Worm (Caenorhabditis elegans) whole organism, L4 larva: Measurements from ENCODE around the gene dif-1.

Experiments
- F49E8.2 ChIP-seq: sonication (generic microtip); optimal IDR thresholded peaks from 2 replicates; lab custom pipeline; 2016; ENCODE audit warnings: missing compliant biosample characterization, mild to moderate bottlenecking, missing genetic modification characterization, borderline replicate concordance
- mep-1 ChIP-seq: fragments of 150-350 bp; sonication (generic microtip); optimal IDR thresholded peaks from 3 replicates; lab custom pipeline; 2014; ENCODE audit warnings: missing biosample characterization, missing genetic modification characterization

DNA sequence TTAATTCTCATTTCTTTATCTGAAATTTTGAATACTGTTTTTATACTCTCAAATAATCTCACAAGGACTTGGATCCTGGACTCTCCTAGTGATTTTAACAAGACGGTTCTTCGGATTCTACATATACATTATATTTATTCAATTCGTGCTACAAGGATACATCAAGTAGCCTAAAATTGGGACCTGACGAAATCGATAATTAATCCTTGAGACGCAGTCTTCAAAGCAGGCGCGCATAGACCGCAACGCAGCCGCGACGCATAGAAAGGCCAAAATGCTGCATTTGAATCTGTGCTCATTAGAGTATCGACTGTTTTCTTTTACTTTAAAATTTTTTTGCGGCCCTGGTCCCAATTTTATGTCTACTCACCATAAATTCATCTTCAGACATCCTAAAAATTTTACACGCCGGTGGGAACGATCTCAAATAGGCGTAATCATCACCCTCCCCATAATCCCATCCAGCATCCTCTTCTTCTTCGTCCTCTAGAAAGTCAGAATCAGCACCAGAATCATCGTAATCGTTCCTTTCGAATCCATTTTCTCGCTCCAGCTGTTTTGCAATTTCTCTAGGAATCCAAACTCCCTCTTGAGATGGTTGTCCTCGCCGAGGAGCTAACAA, 22.4 kb upstream of the dif-1 start, which contains the start of gene cec-4:
- TF ChIP-seq F49E8.2 (tag; lab: Kevin White, UChicago) (no peak), mep-1 (tag; lab: Kevin White, UChicago) (no peak)
